Fruit fly (Drosophila melanogaster) whole organism, pupa: ENCODE results near the gene Gbeta13F.

Experiments
- CG10348 ChIP-seq: fragments of 200-800 bp; sonication (Bioruptor generic); IDR thresholded peaks from 2 replicates; pipeline ENCODE4 v1.3.6; 2022; ENCODE audit warnings: missing biosample characterization, missing genetic modification characterization
- CG12605 ChIP-seq: fragments of 200-800 bp; sonication (Bioruptor generic); IDR thresholded peaks from 2 replicates; pipeline ENCODE4 v1.3.6; 2022; ENCODE audit warnings: missing biosample characterization, missing genetic modification characterization
- CG13204 ChIP-seq: fragments of 200-800 bp; sonication (Bioruptor generic); optimal IDR thresholded peaks from 2 replicates; lab custom pipeline; 2018; ENCODE audit warnings: missing biosample characterization, mild to moderate bottlenecking, missing genetic modification characterization, moderate library complexity
- CG14655 ChIP-seq: fragments of 200-800 bp; sonication (Bioruptor generic); optimal IDR thresholded peaks from 3 replicates; lab custom pipeline; 2017; ENCODE audit warnings: mild to moderate bottlenecking, missing biosample characterization, missing genetic modification reagents, missing genetic modification characterization
- CG17806 ChIP-seq: fragments of 200-800 bp; sonication (Bioruptor generic); optimal IDR thresholded peaks from 2 replicates; lab custom pipeline; 2018; ENCODE audit warnings: missing biosample characterization, mild to moderate bottlenecking, missing genetic modification characterization, moderate library complexity
- CG4496 ChIP-seq: fragments of 200-800 bp; sonication (Bioruptor generic); IDR thresholded peaks from 3 replicates; pipeline ENCODE4 v1.3.6; 2022; ENCODE audit warnings: missing biosample characterization, missing genetic modification characterization
- CG8159 ChIP-seq: fragments of 200-800 bp; sonication (Bioruptor generic); optimal IDR thresholded peaks from 3 replicates; lab custom pipeline; 2018; ENCODE audit warnings: missing biosample characterization, mild to moderate bottlenecking, missing genetic modification characterization, moderate library complexity
- D1 ChIP-seq: fragments of 200-800 bp; sonication (Bioruptor generic); optimal IDR thresholded peaks from 2 replicates; lab custom pipeline; 2018; ENCODE audit warnings: missing biosample characterization, mild to moderate bottlenecking, missing genetic modification characterization, moderate library complexity
- Pif1A ChIP-seq: fragments of 200-800 bp; sonication (Bioruptor generic); optimal IDR thresholded peaks from 3 replicates; lab custom pipeline; 2016; ENCODE audit warnings: missing biosample characterization, missing genetic modification characterization
- Pif1B ChIP-seq: fragments of 200-800 bp; sonication (Bioruptor generic); optimal IDR thresholded peaks from 3 replicates; lab custom pipeline; 2016; ENCODE audit warnings: missing biosample characterization, missing genetic modification characterization
- Snoo ChIP-seq: fragments of 200-800 bp; sonication (Bioruptor generic); optimal IDR thresholded peaks from 3 replicates; lab custom pipeline; 2017; ENCODE audit warnings: missing biosample characterization, mild to moderate bottlenecking, missing genetic modification characterization, inconsistent platforms
- rn ChIP-seq: fragments of 200-800 bp; sonication (Bioruptor generic); IDR thresholded peaks from 2 replicates; pipeline ENCODE4 v1.3.6; 2022; ENCODE audit warnings: missing biosample characterization, missing genetic modification characterization

DNA sequence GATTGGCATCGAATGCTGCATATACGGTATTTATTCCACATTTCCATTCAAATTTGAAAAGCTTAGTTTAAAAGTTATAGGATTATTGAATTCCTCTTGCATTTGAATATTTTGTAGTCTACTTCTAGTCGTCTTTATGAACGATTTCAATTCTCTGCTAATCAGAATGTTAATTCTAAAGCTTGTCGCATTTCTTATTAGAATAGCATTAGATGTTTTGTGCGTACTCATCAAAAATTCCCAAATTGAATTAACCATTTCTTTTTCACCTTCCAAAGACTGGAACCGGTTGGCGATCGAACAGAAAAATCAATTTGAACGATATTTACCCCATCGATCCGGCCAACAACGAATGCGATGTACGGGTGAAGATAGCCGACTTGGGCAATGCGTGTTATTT lies 19.9 kb upstream of the Gbeta13F start:
- TF ChIP-seq CG17806 (tag; lab: Kevin White, UChicago) (no peak), D1 (tag; lab: Kevin White, UChicago) (no peak), Snoo (tag; lab: Kevin White, UChicago) (no peak), CG10348 (GFP tag; lab: Robert Waterston, UW) (no peak), CG12605 (GFP tag; lab: Robert Waterston, UW) (no peak), CG4496 (GFP tag; lab: Robert Waterston, UW) (no peak), CG13204 (no peak), CG8159 (tag; lab: Kevin White, UChicago) (no peak), Pif1A (GFP tag; lab: Kevin White, UChicago) (no peak), Pif1B (no peak), rn (GFP tag; lab: Robert Waterston, UW) (no peak), CG14655 (no peak)
